Fruit fly (Drosophila melanogaster) whole organism, embryonic: ENCODE results near the gene Cyp12a4.

Experiments used
- CG11398 ChIP-seq: fragments of 200-800 bp; sonication (Bioruptor generic); optimal IDR thresholded peaks from 2 replicates; lab custom pipeline; 2016; ENCODE audit warnings: missing biosample characterization, missing genetic modification characterization
- Dll ChIP-seq: fragments of 200-800 bp; sonication (Bioruptor generic); IDR thresholded peaks from 4 replicates; pipeline ENCODE4 v1.3.6; 2022; ENCODE audit warnings: missing biosample characterization, missing genetic modification characterization; ENCODE audit not compliant: partially characterized antibody
- E2f1 ChIP-seq: fragments of 200-800 bp; sonication (Bioruptor generic); IDR thresholded peaks from 2 replicates; pipeline ENCODE4 v1.3.6; 2022; ENCODE audit warnings: missing biosample characterization, missing genetic modification characterization
- kay ChIP-seq: fragments of 200-800 bp; sonication (Bioruptor generic); optimal IDR thresholded peaks from 2 replicates; lab custom pipeline; 2016; ENCODE audit warnings: missing biosample characterization, missing genetic modification characterization
- mam ChIP-seq: fragments of 200-800 bp; sonication (Bioruptor generic); optimal IDR thresholded peaks from 3 replicates; lab custom pipeline; 2016; ENCODE audit warnings: missing biosample characterization, missing genetic modification characterization
- pum ChIP-seq: fragments of 200-800 bp; sonication (Bioruptor generic); optimal IDR thresholded peaks from 2 replicates; lab custom pipeline; 2016; ENCODE audit warnings: missing biosample characterization, missing genetic modification characterization
- slou ChIP-seq: fragments of 200-800 bp; sonication (Bioruptor generic); optimal IDR thresholded peaks from 3 replicates; lab custom pipeline; 2016; ENCODE audit warnings: missing biosample characterization, missing genetic modification characterization

DNA sequence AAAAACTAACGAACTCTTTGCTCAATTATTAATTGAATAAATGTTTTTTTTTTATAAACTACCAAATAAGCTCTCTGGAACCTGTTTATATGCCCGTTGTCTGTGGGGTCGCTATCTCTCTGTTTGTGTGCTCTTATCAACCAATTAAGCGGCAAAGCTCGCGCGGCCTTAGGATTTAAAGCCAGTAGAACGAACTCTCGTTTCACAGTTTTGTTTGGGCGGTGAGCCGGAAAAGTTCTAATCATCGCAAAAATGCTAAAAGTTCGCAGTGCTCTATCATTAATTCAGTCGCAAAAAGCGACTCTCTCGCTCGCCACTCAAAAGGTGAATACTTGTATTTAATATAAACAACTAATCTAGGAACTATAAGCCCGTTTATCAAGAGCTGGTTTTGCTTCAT is at the start of gene Cyp12a4:
- TF ChIP-seq E2f1 (GFP tag; lab: Robert Waterston, UW) (no peak), Dll (GFP tag; lab: Robert Waterston, UW) (no peak), pum (GFP tag; lab: Kevin White, UChicago) (no peak), CG11398 (GFP tag; lab: Kevin White, UChicago) (no peak), mam (no peak), kay (GFP tag; lab: Kevin White, UChicago) (no peak), slou (GFP tag; lab: Kevin White, UChicago) (no peak)
